Fruit fly (Drosophila melanogaster): ENCODE measurements around the gene CG5953.

The CG5953 gene

dm6 chr2L:16541318-16541717, 8.6 kb upstream of the CG5953 start:
- TF ChIP-seq Dll (optimal IDR thresholded peaks at IDR 0.05) (no peak), usp (GFP tag; optimal IDR thresholded peaks at IDR 0.05) (no peak), CG8478 (optimal IDR thresholded peaks at IDR 0.05) (no peak), EcR (GFP tag; optimal IDR thresholded peaks at IDR 0.05) (no peak), psq (optimal IDR thresholded peaks at IDR 0.05) (no peak), pan (optimal IDR thresholded peaks at IDR 0.05) (no peak)

dm6 chr2L:16540773-16541172, 8.1 kb upstream of the CG5953 start:
- TF ChIP-seq Dll (optimal IDR thresholded peaks at IDR 0.05) = no peak
- no peak for TF ChIP-seq EcR (GFP tag; optimal IDR thresholded peaks at IDR 0.05)
- no peak for TF ChIP-seq CG8478 (optimal IDR thresholded peaks at IDR 0.05)
- TF ChIP-seq usp (GFP tag; optimal IDR thresholded peaks at IDR 0.05) = no peak
- TF ChIP-seq psq (optimal IDR thresholded peaks at IDR 0.05) = no peak
- no peak for TF ChIP-seq pan (optimal IDR thresholded peaks at IDR 0.05)

- TF ChIP-seq usp (GFP tag; optimal IDR thresholded peaks at IDR 0.05) = no peak
- no peak for TF ChIP-seq CG8478 (optimal IDR thresholded peaks at IDR 0.05)
- TF ChIP-seq psq (optimal IDR thresholded peaks at IDR 0.05) = no peak
- no peak for TF ChIP-seq EcR (GFP tag; optimal IDR thresholded peaks at IDR 0.05)
- no peak for TF ChIP-seq Dll (optimal IDR thresholded peaks at IDR 0.05)
- TF ChIP-seq pan (optimal IDR thresholded peaks at IDR 0.05) = no peak
Observed at dm6 chr2L:16538931-16539330, 6.3 kb upstream of the CG5953 start.

dm6 chr2L:16538134-16538533, 5.5 kb upstream of the CG5953 start:
- TF ChIP-seq EcR (GFP tag; optimal IDR thresholded peaks at IDR 0.05) (no peak), CG8478 (optimal IDR thresholded peaks at IDR 0.05) (no peak), pan (optimal IDR thresholded peaks at IDR 0.05) (no peak), usp (GFP tag; optimal IDR thresholded peaks at IDR 0.05) (no peak), Dll (optimal IDR thresholded peaks at IDR 0.05) (no peak), psq (optimal IDR thresholded peaks at IDR 0.05) (no peak)

dm6 chr2L:16537049-16537459, 4.4 kb upstream of the CG5953 start:
- no peak for TF ChIP-seq psq (optimal IDR thresholded peaks at IDR 0.05)
- no peak for TF ChIP-seq CG8478 (optimal IDR thresholded peaks at IDR 0.05)
- no peak for TF ChIP-seq Dll (optimal IDR thresholded peaks at IDR 0.05)
- TF ChIP-seq EcR (GFP tag; optimal IDR thresholded peaks at IDR 0.05) = no peak
- no peak for TF ChIP-seq pan (optimal IDR thresholded peaks at IDR 0.05)
- TF ChIP-seq usp (GFP tag; optimal IDR thresholded peaks at IDR 0.05) = no peak

dm6 chr2L:16536501-16536900, 3.8 kb upstream of the CG5953 start:
- no peak for TF ChIP-seq pan (optimal IDR thresholded peaks at IDR 0.05)
- TF ChIP-seq EcR (GFP tag; optimal IDR thresholded peaks at IDR 0.05) = no peak
- TF ChIP-seq CG8478 (optimal IDR thresholded peaks at IDR 0.05) = no peak
- TF ChIP-seq psq (optimal IDR thresholded peaks at IDR 0.05) = no peak
- TF ChIP-seq usp (GFP tag; optimal IDR thresholded peaks at IDR 0.05) = no peak
- no peak for TF ChIP-seq Dll (optimal IDR thresholded peaks at IDR 0.05)

dm6 chr2L:16535673-16536144, 3.0 kb upstream of the CG5953 start:
- TF ChIP-seq CG8478 (optimal IDR thresholded peaks at IDR 0.05) (no peak), usp (GFP tag; optimal IDR thresholded peaks at IDR 0.05) (no peak), psq (optimal IDR thresholded peaks at IDR 0.05) (no peak), EcR (GFP tag; optimal IDR thresholded peaks at IDR 0.05) (no peak), Dll (optimal IDR thresholded peaks at IDR 0.05) (peak; percentile 52), pan (optimal IDR thresholded peaks at IDR 0.05) (no peak)

- no peak for TF ChIP-seq psq (optimal IDR thresholded peaks at IDR 0.05)
- no peak for TF ChIP-seq CG8478 (optimal IDR thresholded peaks at IDR 0.05)
Observed at dm6 chr2L:16535071-16535581, 2.4 kb upstream of the CG5953 start.

- TF ChIP-seq Dll (optimal IDR thresholded peaks at IDR 0.05) (no peak), EcR (GFP tag; optimal IDR thresholded peaks at IDR 0.05) (no peak), pan (optimal IDR thresholded peaks at IDR 0.05) (no peak), psq (optimal IDR thresholded peaks at IDR 0.05) (no peak), CG8478 (optimal IDR thresholded peaks at IDR 0.05) (no peak)
Observed at dm6 chr2L:16534174-16534835, 1.6 kb upstream of the CG5953 start.

dm6 chr2L:16533386-16533773, 703 bp upstream of the CG5953 start:
- TF ChIP-seq pan (optimal IDR thresholded peaks at IDR 0.05) = no peak
- peak; percentile 79 to 86 for TF ChIP-seq EcR (GFP tag; optimal IDR thresholded peaks at IDR 0.05)

dm6 chr2L:16531507-16532134, 1.1 kb downstream of the CG5953 start:
- TF ChIP-seq pan (optimal IDR thresholded peaks at IDR 0.05) = no peak
- TF ChIP-seq usp (GFP tag; optimal IDR thresholded peaks at IDR 0.05) = no peak
- TF ChIP-seq psq (optimal IDR thresholded peaks at IDR 0.05) = no peak

- TF ChIP-seq CG8478 (optimal IDR thresholded peaks at IDR 0.05) = no peak
- no peak for TF ChIP-seq psq (optimal IDR thresholded peaks at IDR 0.05)
- TF ChIP-seq EcR (GFP tag; optimal IDR thresholded peaks at IDR 0.05) = no peak
- TF ChIP-seq usp (GFP tag; optimal IDR thresholded peaks at IDR 0.05) = no peak
- TF ChIP-seq Dll (optimal IDR thresholded peaks at IDR 0.05) = no peak
- no peak for TF ChIP-seq pan (optimal IDR thresholded peaks at IDR 0.05)
Observed at dm6 chr2L:16530809-16531208, 1.9 kb downstream of the CG5953 start.

- TF ChIP-seq Dll (optimal IDR thresholded peaks at IDR 0.05) = no peak
- no peak for TF ChIP-seq EcR (GFP tag; optimal IDR thresholded peaks at IDR 0.05)
- no peak for TF ChIP-seq psq (optimal IDR thresholded peaks at IDR 0.05)
- TF ChIP-seq pan (optimal IDR thresholded peaks at IDR 0.05) = no peak
- no peak for TF ChIP-seq usp (GFP tag; optimal IDR thresholded peaks at IDR 0.05)
- TF ChIP-seq CG8478 (optimal IDR thresholded peaks at IDR 0.05) = no peak
Observed at dm6 chr2L:16530414-16530771, 2.3 kb downstream of the CG5953 start.
